Fruit fly (Drosophila melanogaster) whole organism, pupa: ENCODE measurements around the gene amos.

Experiments used
- CG12605 ChIP-seq: fragments of 200-800 bp; sonication (Bioruptor generic); IDR thresholded peaks from 2 replicates; pipeline ENCODE4 v1.3.6; 2022; ENCODE audit warnings: missing biosample characterization, missing genetic modification characterization
- CG14655 ChIP-seq: fragments of 200-800 bp; sonication (Bioruptor generic); optimal IDR thresholded peaks from 3 replicates; lab custom pipeline; 2017; ENCODE audit warnings: mild to moderate bottlenecking, missing biosample characterization, missing genetic modification reagents, missing genetic modification characterization
- CG15710 ChIP-seq: fragments of 200-800 bp; sonication (Bioruptor generic); optimal IDR thresholded peaks from 2 replicates; lab custom pipeline; 2018; ENCODE audit warnings: missing biosample characterization, mild to moderate bottlenecking, missing genetic modification characterization, moderate library complexity
- CG17806 ChIP-seq: fragments of 200-800 bp; sonication (Bioruptor generic); optimal IDR thresholded peaks from 2 replicates; lab custom pipeline; 2018; ENCODE audit warnings: missing biosample characterization, mild to moderate bottlenecking, missing genetic modification characterization, moderate library complexity
- CG32121 ChIP-seq: fragments of 200-800 bp; sonication (Bioruptor generic); IDR thresholded peaks from 2 replicates; pipeline ENCODE4 v1.3.6; 2022; ENCODE audit warnings: missing biosample characterization, missing genetic modification characterization
- CG34367 ChIP-seq: fragments of 200-800 bp; sonication (Bioruptor generic); optimal IDR thresholded peaks from 2 replicates; lab custom pipeline; 2018; ENCODE audit warnings: missing biosample characterization, mild to moderate bottlenecking, missing genetic modification characterization
- CG8159 ChIP-seq: fragments of 200-800 bp; sonication (Bioruptor generic); optimal IDR thresholded peaks from 3 replicates; lab custom pipeline; 2018; ENCODE audit warnings: missing biosample characterization, mild to moderate bottlenecking, missing genetic modification characterization, moderate library complexity
- CG9948 ChIP-seq: fragments of 200-800 bp; sonication (Bioruptor generic); optimal IDR thresholded peaks from 2 replicates; lab custom pipeline; 2018; ENCODE audit warnings: missing biosample characterization, mild to moderate bottlenecking, missing genetic modification characterization, moderate library complexity
- EcR ChIP-seq: fragments of 200-800 bp; sonication (Bioruptor generic); optimal IDR thresholded peaks from 3 replicates; lab custom pipeline; 2019; ENCODE audit warnings: missing biosample characterization, missing genetic modification characterization, mild to moderate bottlenecking, moderate library complexity, missing genetic modification reagents
- Ets98B ChIP-seq: fragments of 200-800 bp; sonication (Bioruptor generic); IDR thresholded peaks from 2 replicates; pipeline ENCODE4 v1.3.6; 2022; ENCODE audit warnings: missing biosample characterization, missing genetic modification characterization
- Pif1A ChIP-seq: fragments of 200-800 bp; sonication (Bioruptor generic); optimal IDR thresholded peaks from 3 replicates; lab custom pipeline; 2016; ENCODE audit warnings: missing biosample characterization, missing genetic modification characterization
- Pif1B ChIP-seq: fragments of 200-800 bp; sonication (Bioruptor generic); optimal IDR thresholded peaks from 3 replicates; lab custom pipeline; 2016; ENCODE audit warnings: missing biosample characterization, missing genetic modification characterization
- fd96Ca ChIP-seq: fragments of 200-800 bp; sonication (Bioruptor generic); IDR thresholded peaks from 3 replicates; pipeline ENCODE4 v1.3.6; 2022; ENCODE audit warnings: missing biosample characterization, missing genetic modification characterization
- gl ChIP-seq: fragments of 200-800 bp; sonication (Bioruptor generic); optimal IDR thresholded peaks from 2 replicates; lab custom pipeline; 2018; ENCODE audit warnings: missing biosample characterization, mild to moderate bottlenecking, missing genetic modification characterization

DNA sequence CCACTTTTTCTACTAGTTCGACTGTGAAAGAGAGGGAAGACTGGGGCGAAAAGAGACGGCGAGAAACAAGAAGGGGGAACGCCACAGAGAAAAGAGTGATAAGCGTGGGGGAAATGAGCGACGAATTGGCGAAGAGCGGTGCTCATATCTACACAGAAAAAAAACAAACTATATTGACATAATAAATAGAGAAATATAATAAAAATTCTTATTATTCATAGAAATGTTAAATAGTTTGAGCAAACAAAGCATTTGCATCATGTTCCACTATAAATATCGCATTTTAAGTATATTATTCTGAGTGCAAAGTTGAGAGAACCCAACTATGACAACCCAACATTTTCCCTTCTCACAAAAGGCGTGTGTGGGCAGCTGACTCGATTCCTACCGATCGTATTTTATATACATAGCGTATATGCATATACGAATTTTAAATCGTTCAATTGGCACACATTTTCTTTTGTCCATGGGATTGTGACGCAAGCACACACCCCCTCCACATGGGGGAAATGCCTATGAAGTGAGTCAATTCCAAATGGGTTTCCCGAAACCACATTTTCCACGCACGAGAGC is 38.7 kb downstream of the amos start:
- peak; percentile 81 for TF ChIP-seq CG12605 (GFP tag; lab: Robert Waterston, UW)
- TF ChIP-seq Ets98B (GFP tag; lab: Robert Waterston, UW) = peak; percentile 78
- TF ChIP-seq Pif1B (GFP tag; lab: Kevin White, UChicago) = peak; percentile 35
- TF ChIP-seq EcR = peak; percentile 42
- TF ChIP-seq Pif1A (GFP tag; lab: Kevin White, UChicago) = peak; percentile 46
- peak; percentile 64 for TF ChIP-seq CG15710 (tag; lab: Kevin White, UChicago)
- TF ChIP-seq gl (tag; lab: Kevin White, UChicago) = no peak
- TF ChIP-seq CG14655 (GFP tag; lab: Kevin White, UChicago) = peak; percentile 77
- TF ChIP-seq CG9948 (tag; lab: Kevin White, UChicago) = peak; percentile 63
- peak; percentile 80 for TF ChIP-seq CG8159
- TF ChIP-seq CG34367 = peak; percentile 22
- TF ChIP-seq fd96Ca (GFP tag; lab: Robert Waterston, UW) = peak; percentile 53; the same call in 1 of the 3 replicates
- peak; percentile 67 for TF ChIP-seq CG17806 (tag; lab: Kevin White, UChicago)
- TF ChIP-seq CG32121 (GFP tag; lab: Robert Waterston, UW) = peak; percentile 86
